Worm (Caenorhabditis elegans): ENCODE measurements around the gene F26G1.11.
"Not testable (repeated sequence)": the region's sequence is repeated elsewhere in the genome, so short reads cannot be mapped to it uniquely, and the experiment has no call there.

The F26G1.11 gene

ce11 chrII:4825133-4825532, 48.2 kb downstream of the F26G1.11 start, which contains the start of the genes C33F10.8 and msp-40:
Gene C33F10.8 (minus strand): TSS chrII:4825233.
Gene msp-40 (plus strand): TSS chrII:4825414.
- not testable (repeated sequence) for TF ChIP-seq klf-2 (GFP tag; conservative IDR thresholded peaks at IDR 0.05); ref-1 (GFP tag; conservative IDR thresholded peaks at IDR 0.05); tab-1 (GFP tag; IDR thresholded peaks at IDR 0.05)
